Worm (Caenorhabditis elegans): ENCODE data around the gene fbxc-53.

DNA sequence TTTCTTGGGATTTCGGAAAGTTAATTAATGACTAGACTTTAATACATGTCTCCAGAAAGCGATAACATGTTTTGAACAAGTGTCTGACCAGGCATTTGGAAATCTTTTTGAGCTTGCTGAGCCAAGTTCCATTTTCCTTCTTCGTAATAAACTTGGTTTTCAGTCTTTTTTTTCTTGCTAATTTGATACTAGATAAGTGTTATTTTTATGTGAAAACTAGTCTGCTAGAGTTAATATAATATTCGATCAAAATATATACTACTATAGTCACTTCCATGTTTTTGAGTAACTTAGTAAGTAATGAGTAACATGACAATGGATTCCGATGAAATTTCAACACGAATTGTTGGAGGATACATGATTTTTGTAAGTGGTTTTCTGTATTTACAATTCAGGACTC, 1.8 kb upstream of the fbxc-53 start, which contains the start of gene srx-110:
- no peak for TF ChIP-seq nhr-12 (tag; optimal IDR thresholded peaks at IDR 0.05)
- TF ChIP-seq pqm-1 (tag; optimal IDR thresholded peaks at IDR 0.05): no peak
- TF ChIP-seq dpl-1 (GFP tag; optimal IDR thresholded peaks at IDR 0.05): no peak
- no peak for TF ChIP-seq fos-1 (tag; optimal IDR thresholded peaks at IDR 0.05)
- no peak for TF ChIP-seq C16A3.4 (tag; optimal IDR thresholded peaks at IDR 0.05)
- no peak for TF ChIP-seq dsc-1 (tag; optimal IDR thresholded peaks at IDR 0.05)
- no peak for TF ChIP-seq nhr-90 (tag; optimal IDR thresholded peaks at IDR 0.05; ENCODE audit: poor library complexity)
- TF ChIP-seq nhr-76 (tag; optimal IDR thresholded peaks at IDR 0.05): no peak
- no peak for TF ChIP-seq elt-3 (tag; optimal IDR thresholded peaks at IDR 0.05)
- TF ChIP-seq zag-1 (tag; optimal IDR thresholded peaks at IDR 0.05): no peak
- no peak for TF ChIP-seq nhr-77 (tag; optimal IDR thresholded peaks at IDR 0.05)
- TF ChIP-seq unc-86 (tag; optimal IDR thresholded peaks at IDR 0.05): no peak

Measured in whole organism, L1 larva.